Fruit fly (Drosophila melanogaster) whole organism, prepupa: ENCODE results near the gene Polr3C.

Experiments used
- CG11762 ChIP-seq: fragments of 200-800 bp; sonication (Bioruptor generic); optimal IDR thresholded peaks from 3 replicates; lab custom pipeline; 2016; ENCODE audit warnings: missing biosample characterization, missing genetic modification characterization; ENCODE audit not compliant: insufficient read depth
- CG1621 ChIP-seq: fragments of 200-800 bp; sonication (Bioruptor generic); optimal IDR thresholded peaks from 3 replicates; lab custom pipeline; 2018; ENCODE audit warnings: missing biosample characterization, mild to moderate bottlenecking, missing genetic modification characterization
- CG6808 ChIP-seq: fragments of 200-800 bp; sonication (Bioruptor generic); optimal IDR thresholded peaks from 3 replicates; lab custom pipeline; 2017; ENCODE audit warnings: missing biosample characterization, missing genetic modification characterization, mild to moderate bottlenecking, moderate library complexity, missing genetic modification reagents
- CG8119 ChIP-seq: fragments of 200-800 bp; sonication (Bioruptor generic); IDR thresholded peaks from 3 replicates; pipeline ENCODE4 v1.3.6; 2022; ENCODE audit warnings: missing biosample characterization, missing genetic modification characterization
- Eip75B ChIP-seq: fragments of 200-800 bp; sonication (Bioruptor generic); optimal IDR thresholded peaks from 3 replicates; lab custom pipeline; 2016; ENCODE audit warnings: missing biosample characterization, missing genetic modification characterization
- Sox102F ChIP-seq: fragments of 200-800 bp; sonication (Bioruptor generic); optimal IDR thresholded peaks from 2 replicates; lab custom pipeline; 2016; ENCODE audit warnings: missing biosample characterization, mild to moderate bottlenecking, missing genetic modification characterization
- ss ChIP-seq, 2 experiments: fragments of 200-800 bp; sonication (Bioruptor generic); optimal IDR thresholded peaks; 2 replicates in 1 of 2; 3 replicates in 1 of 2; lab custom pipeline; 2017 to 2018; ENCODE audit warnings: mild to moderate bottlenecking in 2 of 2, missing biosample characterization in 2 of 2, missing genetic modification characterization in 2 of 2, moderate library complexity in 1 of 2
- topi ChIP-seq: fragments of 200-800 bp; sonication (Bioruptor generic); optimal IDR thresholded peaks from 3 replicates; lab custom pipeline; 2016; ENCODE audit warnings: missing biosample characterization, missing genetic modification characterization

dm6 chr3R:12423997-12424396 is 36.2 kb upstream of the Polr3C start:
- TF ChIP-seq CG8119 (GFP tag; lab: Robert Waterston, UW) (no peak), ss (GFP tag; optimal IDR thresholded peaks at IDR 0.05; lab: Kevin White, UChicago) (no peak), CG1621 (tag; lab: Kevin White, UChicago) (no peak), topi (GFP tag; lab: Kevin White, UChicago) (no peak), Eip75B (GFP tag; lab: Kevin White, UChicago) (no peak), CG11762 (GFP tag; lab: Kevin White, UChicago) (no peak), CG6808 (GFP tag; lab: Kevin White, UChicago) (no peak), Sox102F (no peak)
